Worm (Caenorhabditis elegans) whole organism, L1 larva: ENCODE data around the gene srbc-11.

Experiments used
- C04F5.9 ChIP-seq: sonication (generic microtip); optimal IDR thresholded peaks from 2 replicates; lab custom pipeline; 2016; ENCODE audit warnings: missing genetic modification characterization, missing compliant biosample characterization
- C16A3.4 ChIP-seq: fragments of 150-350 bp; optimal IDR thresholded peaks from 2 replicates; lab custom pipeline; 2014; ENCODE audit warnings: missing biosample characterization, missing genetic modification characterization
- Y116A8C.19 ChIP-seq: sonication (generic microtip); optimal IDR thresholded peaks from 2 replicates; lab custom pipeline; 2016; ENCODE audit warnings: missing compliant biosample characterization, missing genetic modification characterization, borderline replicate concordance
- ama-1 ChIP-seq: fragments of 150-350 bp; optimal IDR thresholded peaks from 2 replicates; lab custom pipeline; 2014
- blmp-1 ChIP-seq: fragments of 150-350 bp; optimal IDR thresholded peaks from 2 replicates; lab custom pipeline; 2014; ENCODE audit warnings: missing biosample characterization, missing genetic modification characterization
- ceh-63 ChIP-seq: fragments of 200-800 bp; sonication (Bioruptor generic); optimal IDR thresholded peaks from 2 replicates; lab custom pipeline; 2018; ENCODE audit warnings: mild to moderate bottlenecking, missing genetic modification characterization, missing compliant biosample characterization
- ceh-8 ChIP-seq: fragments of 200-800 bp; sonication (Bioruptor generic); optimal IDR thresholded peaks from 2 replicates; lab custom pipeline; 2018; ENCODE audit warnings: mild to moderate bottlenecking, missing genetic modification characterization, moderate library complexity, missing compliant biosample characterization
- ceh-90 ChIP-seq: sonication (generic microtip); optimal IDR thresholded peaks from 2 replicates; lab custom pipeline; 2016; ENCODE audit warnings: missing genetic modification characterization, missing compliant biosample characterization
- dsc-1 ChIP-seq: sonication (generic microtip); optimal IDR thresholded peaks from 2 replicates; lab custom pipeline; 2016; ENCODE audit warnings: mild to moderate bottlenecking, missing genetic modification characterization, missing compliant biosample characterization
- efl-1 ChIP-seq, 4 experiments: fragments of 150-350 bp; optimal IDR thresholded peaks in 3 of 4; peaks in 1 of 4; 1 replicate in 1 of 4; 2 replicates in 3 of 4; lab custom pipeline; 2014; ENCODE audit warnings: missing biosample characterization in 2 of 4, missing genetic modification characterization in 2 of 4, missing genetic modification reagents in 2 of 4
- egl-13 ChIP-seq: sonication (generic microtip); optimal IDR thresholded peaks from 2 replicates; lab custom pipeline; 2016; ENCODE audit warnings: missing genotype, missing genetic modification reagents, missing genetic modification characterization, missing compliant biosample characterization
- ets-5 ChIP-seq: fragments of 200-800 bp; sonication (Bioruptor generic); IDR thresholded peaks from 2 replicates; pipeline ENCODE4 v1.3.6; 2022; ENCODE audit warnings: missing genetic modification characterization, missing compliant biosample characterization
- fkh-4 ChIP-seq: sonication (generic microtip); optimal IDR thresholded peaks from 2 replicates; lab custom pipeline; 2016; ENCODE audit warnings: missing compliant biosample characterization, missing genetic modification characterization, borderline replicate concordance
- fos-1 ChIP-seq: fragments of 150-350 bp; optimal IDR thresholded peaks from 2 replicates; lab custom pipeline; 2014; ENCODE audit warnings: missing biosample characterization, missing genetic modification characterization
- hlh-17 ChIP-seq: fragments of 200-800 bp; sonication (Bioruptor generic); optimal IDR thresholded peaks from 2 replicates; lab custom pipeline; 2018; ENCODE audit warnings: missing genetic modification characterization, mild to moderate bottlenecking, missing compliant biosample characterization, moderate library complexity, borderline replicate concordance
- lin-13 ChIP-seq: fragments of 150-350 bp; optimal IDR thresholded peaks from 2 replicates; lab custom pipeline; 2014; ENCODE audit warnings: missing biosample characterization, missing genetic modification reagents, missing genetic modification characterization
- lin-15B ChIP-seq: fragments of 150-350 bp; sonication (generic microtip); optimal IDR thresholded peaks from 3 replicates; lab custom pipeline; 2014; ENCODE audit warnings: missing biosample characterization, missing genetic modification characterization
- lin-35 ChIP-seq, 2 experiments: fragments of 150-350 bp; optimal IDR thresholded peaks; 2 replicates each; lab custom pipeline; 2014; ENCODE audit warnings: missing biosample characterization in 2 of 2, missing genetic modification characterization in 2 of 2, missing genetic modification reagents in 2 of 2
- mep-1 ChIP-seq: fragments of 150-350 bp; optimal IDR thresholded peaks from 2 replicates; lab custom pipeline; 2014; ENCODE audit warnings: missing biosample characterization, missing genetic modification characterization
- nhr-47 ChIP-seq: sonication (generic microtip); optimal IDR thresholded peaks from 2 replicates; lab custom pipeline; 2016; ENCODE audit warnings: mild to moderate bottlenecking, missing genetic modification characterization, moderate library complexity, missing compliant biosample characterization
- nhr-76 ChIP-seq: sonication (generic microtip); optimal IDR thresholded peaks from 2 replicates; lab custom pipeline; 2017; ENCODE audit warnings: missing biosample characterization, missing genetic modification characterization
- nhr-77 ChIP-seq: fragments of 150-350 bp; optimal IDR thresholded peaks from 2 replicates; lab custom pipeline; 2014; ENCODE audit warnings: missing biosample characterization, missing genetic modification characterization
- pag-3 ChIP-seq: sonication (generic microtip); optimal IDR thresholded peaks from 2 replicates; lab custom pipeline; 2017; ENCODE audit warnings: missing genetic modification characterization, mild to moderate bottlenecking, missing compliant biosample characterization, antibody characterized with exemption, borderline replicate concordance; ENCODE audit not compliant: insufficient read depth
- skn-1 ChIP-seq: fragments of 150-350 bp; optimal IDR thresholded peaks from 2 replicates; lab custom pipeline; 2014; ENCODE audit warnings: missing biosample characterization, missing genetic modification characterization
- snu-23 ChIP-seq: sonication (generic microtip); optimal IDR thresholded peaks from 2 replicates; lab custom pipeline; 2016; ENCODE audit warnings: missing genetic modification characterization, missing compliant biosample characterization
- unc-130 ChIP-seq: fragments of 150-350 bp; optimal IDR thresholded peaks from 2 replicates; lab custom pipeline; 2017; ENCODE audit warnings: missing biosample characterization, missing genetic modification characterization, inconsistent platforms
- vab-15 ChIP-seq: sonication (generic microtip); optimal IDR thresholded peaks from 2 replicates; lab custom pipeline; 2017; ENCODE audit warnings: missing genotype, mild to moderate bottlenecking, missing genetic modification characterization, missing compliant biosample characterization
- ztf-11 ChIP-seq, 2 experiments: sonication (generic microtip); optimal IDR thresholded peaks; 2 replicates each; lab custom pipeline; 2016 to 2017; ENCODE audit warnings: missing genetic modification characterization in 2 of 2, missing biosample characterization in 1 of 2, missing compliant biosample characterization in 1 of 2

srbc-11 gene

ce11 chrV:7495189-7495588, at the start of gene srbc-11:
Gene srbc-11 (minus strand): TSS chrV:7495289.
- TF ChIP-seq ceh-90 (tag; lab: Kevin White, UChicago), result no peak
- no peak for TF ChIP-seq hlh-17 (GFP tag; lab: Kevin White, UChicago)
- no peak for TF ChIP-seq skn-1 (tag; lab: Kevin White, UChicago)
- TF ChIP-seq Y116A8C.19, result no peak
- no peak for TF ChIP-seq nhr-76 (tag; lab: Kevin White, UChicago)
- TF ChIP-seq blmp-1 (tag; lab: Kevin White, UChicago), result no peak
- no peak for TF ChIP-seq fkh-4 (tag; lab: Kevin White, UChicago)

- TF ChIP-seq blmp-1 (tag; lab: Kevin White, UChicago), result peak; percentile 10
- no peak for TF ChIP-seq lin-35 (GFP tag; optimal IDR thresholded peaks at IDR 0.05; lab: Kevin White, UChicago)
Observed at ce11 chrV:7543728-7544127, 48.6 kb upstream of the srbc-11 start.

ce11 chrV:7539015-7539414, 43.9 kb upstream of the srbc-11 start, which contains the start of gene srh-268:
Gene srh-268 (plus strand): TSS chrV:7539315.
- TF ChIP-seq unc-130 (tag; lab: Kevin White, UChicago) (no peak), C04F5.9 (no peak), Y116A8C.19 (no peak), dsc-1 (tag; lab: Kevin White, UChicago) (no peak), ceh-90 (tag; lab: Kevin White, UChicago) (no peak)

- TF ChIP-seq mep-1 (tag; lab: Kevin White, UChicago) (no peak), ets-5 (GFP tag; lab: Robert Waterston, UW) (no peak), snu-23 (GFP tag; lab: Kevin White, UChicago) (no peak), pag-3 (tag; lab: Kevin White, UChicago) (no peak), ceh-63 (GFP tag; lab: Kevin White, UChicago) (no peak), C04F5.9 (no peak), ceh-90 (tag; lab: Kevin White, UChicago) (no peak), lin-15B (tag; lab: Kevin White, UChicago) (no peak), vab-15 (tag; lab: Kevin White, UChicago) (no peak), egl-13 (tag; lab: Kevin White, UChicago) (no peak), ama-1 (lab: Kevin White, UChicago) (no peak)
Observed at ce11 chrV:7538018-7538417, 42.9 kb upstream of the srbc-11 start, which contains the start of gene C54F6.12. Gene C54F6.12 (minus strand): TSS chrV:7538118.

ce11 chrV:7532947-7533346, 37.9 kb upstream of the srbc-11 start, which contains the start of gene C54F6.3:
Gene C54F6.3 (plus strand): TSS chrV:7533247.
- no peak for TF ChIP-seq snu-23 (GFP tag; lab: Kevin White, UChicago)
- TF ChIP-seq nhr-47, result no peak
- TF ChIP-seq efl-1 (optimal IDR thresholded peaks at IDR 0.05; lab: Kevin White, UChicago), result no peak
- TF ChIP-seq efl-1 (GFP tag; optimal IDR thresholded peaks at IDR 0.05 in 1 of 2; lab: Kevin White, UChicago), result peak in 1 of 2 experiments; percentile 50
- TF ChIP-seq ztf-11 (tag; optimal IDR thresholded peaks at IDR 0.05; lab: Kevin White, UChicago), result no peak

ce11 chrV:7529840-7530239, 34.8 kb upstream of the srbc-11 start, which contains the start of gene swt-2:
Gene swt-2 (plus strand): TSS chrV:7530140.
- TF ChIP-seq egl-13 (tag; lab: Kevin White, UChicago) (no peak), ceh-90 (tag; lab: Kevin White, UChicago) (no peak), nhr-77 (tag; lab: Kevin White, UChicago) (no peak), fos-1 (tag; lab: Kevin White, UChicago) (no peak), C16A3.4 (no peak), nhr-76 (tag; lab: Kevin White, UChicago) (no peak), ceh-8 (GFP tag; lab: Kevin White, UChicago) (no peak), efl-1 (optimal IDR thresholded peaks at IDR 0.05; lab: Kevin White, UChicago) (no peak), efl-1 (GFP tag; optimal IDR thresholded peaks at IDR 0.05 in 1 of 2; lab: Kevin White, UChicago) (no peak), lin-13 (GFP tag; lab: Kevin White, UChicago) (no peak), blmp-1 (tag; lab: Kevin White, UChicago) (no peak)
